Fruit fly (Drosophila melanogaster) Kc167 (cell line): ENCODE measurements around the gene CG34303.

ENCODE experiments used
- Myc ChIP-seq: fragments of >200 bp; optimal IDR thresholded peaks from 2 replicates; lab custom pipeline; 2017; ENCODE audit warnings: missing external identifiers
- h ChIP-seq: fragments of >200 bp; optimal IDR thresholded peaks from 3 replicates; lab custom pipeline; 2018; ENCODE audit warnings: missing external identifiers
- psq ChIP-seq: fragments of >200 bp; optimal IDR thresholded peaks from 2 replicates; lab custom pipeline; 2017; ENCODE audit warnings: missing external identifiers
- ttk ChIP-seq: sonication (Bioruptor generic); optimal IDR thresholded peaks from 2 replicates; lab custom pipeline; 2017; ENCODE audit warnings: missing external identifiers

dm6 chr3R:10111150-10111814 lies 40.4 kb downstream of the CG34303 start:
- TF ChIP-seq h, result no peak
- no peak for TF ChIP-seq Myc (lab: Kevin White, UChicago)
- TF ChIP-seq psq (lab: Kevin White, UChicago), result no peak
- no peak for TF ChIP-seq ttk
